Fruit fly (Drosophila melanogaster): ENCODE data around the gene TrissinR.

Gene TrissinR

DNA sequence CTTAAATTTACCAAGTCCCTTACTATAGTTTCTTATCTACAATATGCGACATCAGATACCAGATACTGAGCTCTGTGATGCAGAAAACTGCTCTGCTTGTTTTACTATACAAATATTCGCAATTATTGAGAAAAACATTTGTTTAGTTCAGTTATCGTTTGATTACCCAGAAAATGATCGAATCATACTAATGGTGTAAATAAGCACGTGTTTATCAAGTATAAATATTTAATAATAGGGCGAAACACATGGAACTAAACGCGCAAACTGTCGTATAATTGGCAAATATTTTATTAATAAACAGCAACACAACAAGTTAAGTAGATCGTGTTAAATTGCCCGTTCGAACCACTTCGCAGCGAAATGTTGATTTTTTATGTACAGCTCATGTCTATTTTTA lies 25.8 kb upstream of the TrissinR start (continued):
- TF ChIP-seq lilli (GFP tag; optimal IDR thresholded peaks at IDR 0.05): peak; percentile 31
- TF ChIP-seq da (GFP tag; optimal IDR thresholded peaks at IDR 0.05): no peak
- peak; percentile 93 for TF ChIP-seq fd3F (GFP tag; optimal IDR thresholded peaks at IDR 0.05)
- TF ChIP-seq CrebB (tag; optimal IDR thresholded peaks at IDR 0.05): peak; percentile 37
- TF ChIP-seq gfzf (GFP tag; optimal IDR thresholded peaks at IDR 0.05): no peak
- TF ChIP-seq ind (GFP tag; optimal IDR thresholded peaks at IDR 0.05): no peak
- TF ChIP-seq Hey (tag; optimal IDR thresholded peaks at IDR 0.05): no peak
- TF ChIP-seq Pdp1 (GFP tag; optimal IDR thresholded peaks at IDR 0.05): no peak
- TF ChIP-seq CG3163 (GFP tag; optimal IDR thresholded peaks at IDR 0.05): no peak
- TF ChIP-seq gsb (GFP tag; IDR thresholded peaks at IDR 0.05): no peak
- no peak for TF ChIP-seq CG33557 (GFP tag; optimal IDR thresholded peaks at IDR 0.05)
- TF ChIP-seq kay (GFP tag; optimal IDR thresholded peaks at IDR 0.05): no peak
- no peak for TF ChIP-seq CG9876 (GFP tag; optimal IDR thresholded peaks at IDR 0.05)
- no peak for TF ChIP-seq Oaz (GFP tag; IDR thresholded peaks at IDR 0.05)
- TF ChIP-seq CG7987 (GFP tag; optimal IDR thresholded peaks at IDR 0.05): peak; percentile 73
- TF ChIP-seq wdn (GFP tag; IDR thresholded peaks at IDR 0.05): no peak
- peak; percentile 60 for TF ChIP-seq CG12071 (GFP tag; optimal IDR thresholded peaks at IDR 0.05)
- no peak for TF ChIP-seq dan (GFP tag; IDR thresholded peaks at IDR 0.05)
- TF ChIP-seq twi (tag; optimal IDR thresholded peaks at IDR 0.05): peak; percentile 1
- peak; percentile 25 for TF ChIP-seq tio (GFP tag; optimal IDR thresholded peaks at IDR 0.05)
- no peak for TF ChIP-seq zf30C (GFP tag; optimal IDR thresholded peaks at IDR 0.05)
- TF ChIP-seq zen2 (GFP tag; IDR thresholded peaks at IDR 0.05; ENCODE audit: partially characterized antibody): no peak
- no peak for TF ChIP-seq mam (GFP tag; optimal IDR thresholded peaks at IDR 0.05)
- peak; percentile 37 for TF ChIP-seq CG3407 (GFP tag; optimal IDR thresholded peaks at IDR 0.05)
- no peak for TF ChIP-seq stc (GFP tag; IDR thresholded peaks at IDR 0.05)
- no peak for TF ChIP-seq ewg (GFP tag; optimal IDR thresholded peaks at IDR 0.05)
- peak; percentile 60 for TF ChIP-seq pho (GFP tag; optimal IDR thresholded peaks at IDR 0.05)
- no peak for TF ChIP-seq Awh (GFP tag; IDR thresholded peaks at IDR 0.05)
- no peak for TF ChIP-seq Doc3 (GFP tag; IDR thresholded peaks at IDR 0.05; ENCODE audit: partially characterized antibody)
- peak; percentile 45 for TF ChIP-seq sug (tag; optimal IDR thresholded peaks at IDR 0.05)
- TF ChIP-seq cas (GFP tag; IDR thresholded peaks at IDR 0.05): no peak
- peak; percentile 26 for TF ChIP-seq grn (GFP tag; optimal IDR thresholded peaks at IDR 0.05)
- TF ChIP-seq CG1832 (GFP tag; optimal IDR thresholded peaks at IDR 0.05): no peak
- TF ChIP-seq CG1647 (GFP tag; optimal IDR thresholded peaks at IDR 0.05): peak; percentile 48
- no peak for TF ChIP-seq unc-4 (GFP tag; IDR thresholded peaks at IDR 0.05; ENCODE audit: partially characterized antibody)
- no peak for TF ChIP-seq CG13424 (tag; optimal IDR thresholded peaks at IDR 0.05)
- TF ChIP-seq H2.0 (GFP tag; IDR thresholded peaks at IDR 0.05): no peak
- TF ChIP-seq gem (tag; optimal IDR thresholded peaks at IDR 0.05): peak; percentile 76
- no peak for TF ChIP-seq CG8359 (GFP tag; optimal IDR thresholded peaks at IDR 0.05; ENCODE audit: borderline replicate concordance)
- TF ChIP-seq chif (GFP tag; optimal IDR thresholded peaks at IDR 0.05): peak in 1 of 2 experiments; percentile 30
- no peak for TF ChIP-seq Ada2b (GFP tag; IDR thresholded peaks at IDR 0.05)
- peak; percentile 57 for TF ChIP-seq CG18011 (GFP tag; optimal IDR thresholded peaks at IDR 0.05)
- no peak for TF ChIP-seq Bgb (GFP tag; IDR thresholded peaks at IDR 0.05; ENCODE audit: partially characterized antibody)
- peak; percentile 75 for TF ChIP-seq lab (GFP tag; optimal IDR thresholded peaks at IDR 0.05)
- TF ChIP-seq aop (GFP tag; IDR thresholded peaks at IDR 0.05): no peak
- TF ChIP-seq CG6854 (GFP tag; optimal IDR thresholded peaks at IDR 0.05): peak; percentile 10
- no peak for TF ChIP-seq CG8290 (GFP tag; optimal IDR thresholded peaks at IDR 0.05)
- TF ChIP-seq CG8290 (tag; optimal IDR thresholded peaks at IDR 0.05): peak in 1 of 2 experiments; percentile 93
- no peak for TF ChIP-seq D19A (tag; optimal IDR thresholded peaks at IDR 0.05)
- peak; percentile 82 for TF ChIP-seq caup (GFP tag; optimal IDR thresholded peaks at IDR 0.05; ENCODE audit: severe bottlenecking)
- TF ChIP-seq Ssrp (tag; optimal IDR thresholded peaks at IDR 0.05): no peak
